Worm (Caenorhabditis elegans) whole organism, L4 larva: ENCODE results near the gene nsph-4.1.
A peak's percentile ranks its signal among the peaks of the same experiment; 100 is the strongest.

ENCODE experiments used
- D1046.2 ChIP-seq: fragments of 200-800 bp; sonication (Bioruptor generic); IDR thresholded peaks from 2 replicates; pipeline ENCODE4 v1.3.6; 2022; ENCODE audit warnings: missing genetic modification characterization, missing compliant biosample characterization
- F10B5.3 ChIP-seq: sonication (generic microtip); optimal IDR thresholded peaks from 2 replicates; lab custom pipeline; 2016; ENCODE audit warnings: mild to moderate bottlenecking, missing genetic modification characterization, missing compliant biosample characterization
- F49E8.2 ChIP-seq: sonication (generic microtip); optimal IDR thresholded peaks from 2 replicates; lab custom pipeline; 2016; ENCODE audit warnings: missing compliant biosample characterization, mild to moderate bottlenecking, missing genetic modification characterization, borderline replicate concordance
- T26A8.4 ChIP-seq: fragments of 200-800 bp; sonication (Bioruptor generic); IDR thresholded peaks from 2 replicates; pipeline ENCODE4 v1.3.6; 2022; ENCODE audit warnings: missing genetic modification characterization, missing compliant biosample characterization
- Y5F2A.4 ChIP-seq: fragments of 200-800 bp; sonication (Bioruptor generic); optimal IDR thresholded peaks from 2 replicates; lab custom pipeline; 2018; ENCODE audit warnings: mild to moderate bottlenecking, missing genetic modification characterization, missing compliant biosample characterization
- Y75B8A.6 ChIP-seq: fragments of 200-800 bp; sonication (Bioruptor generic); IDR thresholded peaks from 2 replicates; pipeline ENCODE4 v1.3.6; 2022; ENCODE audit warnings: missing genetic modification reagents, missing genetic modification characterization, missing compliant biosample characterization
- arid-1 ChIP-seq: fragments of 200-800 bp; sonication (Bioruptor generic); conservative IDR thresholded peaks from 2 replicates; pipeline ENCODE4 v1.3.6; 2022; ENCODE audit warnings: missing genetic modification reagents, missing genetic modification characterization, missing compliant biosample characterization
- ceh-44 ChIP-seq: fragments of 200-800 bp; sonication (Bioruptor generic); IDR thresholded peaks from 2 replicates; pipeline ENCODE4 v1.3.6; 2022; ENCODE audit warnings: missing genetic modification reagents, missing genetic modification characterization, missing compliant biosample characterization
- ceh-62 ChIP-seq: sonication (generic microtip); optimal IDR thresholded peaks from 2 replicates; lab custom pipeline; 2017; ENCODE audit warnings: missing biosample characterization, missing genetic modification characterization
- ceh-82 ChIP-seq: sonication (generic microtip); optimal IDR thresholded peaks from 2 replicates; lab custom pipeline; 2017; ENCODE audit warnings: missing biosample characterization, missing genetic modification characterization
- dmd-6 ChIP-seq: fragments of 200-800 bp; sonication (Bioruptor generic); IDR thresholded peaks from 2 replicates; pipeline ENCODE4 v1.3.6; 2022; ENCODE audit warnings: missing genetic modification reagents, missing genetic modification characterization, missing compliant biosample characterization
- dpl-1 ChIP-seq: fragments of 150-350 bp; optimal IDR thresholded peaks from 2 replicates; lab custom pipeline; 2014; ENCODE audit warnings: missing biosample characterization, missing genetic modification reagents, missing genetic modification characterization
- fkh-10 ChIP-seq: fragments of 150-350 bp; optimal IDR thresholded peaks from 2 replicates; lab custom pipeline; 2014; ENCODE audit warnings: missing biosample characterization, missing genetic modification reagents, missing genetic modification characterization
- hif-1 ChIP-seq, 2 experiments: sonication (generic microtip); optimal IDR thresholded peaks; 2 replicates each; lab custom pipeline; 2016 to 2017; ENCODE audit warnings: missing compliant biosample characterization in 2 of 2, missing genetic modification characterization in 2 of 2, missing genetic modification reagents in 2 of 2, missing genotype in 2 of 2, mild to moderate bottlenecking in 1 of 2
- hlh-30 ChIP-seq: sonication (generic microtip); optimal IDR thresholded peaks from 2 replicates; lab custom pipeline; 2017; ENCODE audit warnings: antibody characterized with exemption, mild to moderate bottlenecking, missing genetic modification characterization, missing compliant biosample characterization; ENCODE audit not compliant: insufficient read depth
- hmg-1.1 ChIP-seq: fragments of 200-800 bp; sonication (Bioruptor generic); IDR thresholded peaks from 2 replicates; pipeline ENCODE4 v1.3.6; 2022; ENCODE audit warnings: missing genetic modification reagents, missing genetic modification characterization, missing compliant biosample characterization
- lin-1 ChIP-seq: fragments of 200-800 bp; sonication (Bioruptor generic); IDR thresholded peaks from 2 replicates; pipeline ENCODE4 v1.3.6; 2022; ENCODE audit warnings: missing genetic modification reagents, missing genetic modification characterization, missing compliant biosample characterization
- lin-15B ChIP-seq: fragments of 150-350 bp; sonication (generic microtip); optimal IDR thresholded peaks from 3 replicates; lab custom pipeline; 2014; ENCODE audit warnings: missing biosample characterization, missing genetic modification characterization
- lin-38 ChIP-seq: fragments of 200-800 bp; sonication (Bioruptor generic); IDR thresholded peaks from 2 replicates; pipeline ENCODE4 v1.3.6; 2022; ENCODE audit warnings: missing genetic modification reagents, missing genetic modification characterization, missing compliant biosample characterization
- lir-3 ChIP-seq: sonication (generic microtip); optimal IDR thresholded peaks from 2 replicates; lab custom pipeline; 2016; ENCODE audit warnings: mild to moderate bottlenecking, missing genetic modification characterization, missing compliant biosample characterization
- madf-5 ChIP-seq, 2 experiments: fragments of 200-800 bp; sonication (Bioruptor generic); IDR thresholded peaks; 2 replicates each; pipeline ENCODE4 v1.3.6; 2022; ENCODE audit warnings: missing compliant biosample characterization in 2 of 2, missing genetic modification characterization in 2 of 2
- mdl-1 ChIP-seq, 2 experiments: fragments of 150-350 bp in 1 of 2; sonication (generic microtip) in 1 of 2; optimal IDR thresholded peaks; 2 replicates each; lab custom pipeline; 2014 to 2017; ENCODE audit warnings: missing biosample characterization in 2 of 2, missing genetic modification characterization in 2 of 2
- mep-1 ChIP-seq: fragments of 150-350 bp; sonication (generic microtip); optimal IDR thresholded peaks from 3 replicates; lab custom pipeline; 2014; ENCODE audit warnings: missing biosample characterization, missing genetic modification characterization
- nhr-102 ChIP-seq: sonication (generic microtip); optimal IDR thresholded peaks from 2 replicates; lab custom pipeline; 2016; ENCODE audit warnings: mild to moderate bottlenecking, missing genetic modification characterization, moderate library complexity, missing compliant biosample characterization
- nhr-11 ChIP-seq: fragments of 150-350 bp; optimal IDR thresholded peaks from 2 replicates; lab custom pipeline; 2014; ENCODE audit warnings: missing biosample characterization, missing genetic modification characterization
- nhr-237 ChIP-seq: sonication (generic microtip); optimal IDR thresholded peaks from 2 replicates; lab custom pipeline; 2017; ENCODE audit warnings: missing biosample characterization, missing genetic modification characterization
- nhr-25 ChIP-seq: sonication (generic microtip); optimal IDR thresholded peaks from 2 replicates; lab custom pipeline; 2017; ENCODE audit warnings: missing genetic modification characterization, mild to moderate bottlenecking, missing compliant biosample characterization, antibody characterized with exemption, moderate library complexity, borderline replicate concordance; ENCODE audit not compliant: insufficient read depth
- nhr-28 ChIP-seq: fragments of 150-350 bp; optimal IDR thresholded peaks from 2 replicates; lab custom pipeline; 2014; ENCODE audit warnings: missing biosample characterization, missing genetic modification characterization
- skn-1 ChIP-seq: fragments of 150-350 bp; optimal IDR thresholded peaks from 2 replicates; lab custom pipeline; 2014; ENCODE audit warnings: missing biosample characterization, missing genetic modification characterization
- snpc-1.2 ChIP-seq: fragments of 200-800 bp; sonication (Bioruptor generic); IDR thresholded peaks from 2 replicates; pipeline ENCODE4 v1.3.6; 2022; ENCODE audit warnings: missing genetic modification reagents, missing genetic modification characterization, missing compliant biosample characterization
- snpc-4 ChIP-seq: fragments of 150-350 bp; optimal IDR thresholded peaks from 2 replicates; lab custom pipeline; 2014; ENCODE audit warnings: missing biosample characterization, missing genetic modification characterization
- spr-1 ChIP-seq: sonication (generic microtip); optimal IDR thresholded peaks from 2 replicates; lab custom pipeline; 2016; ENCODE audit warnings: mild to moderate bottlenecking, missing genetic modification characterization, missing compliant biosample characterization
- tag-97 ChIP-seq: fragments of 200-800 bp; sonication (Bioruptor generic); IDR thresholded peaks from 2 replicates; pipeline ENCODE4 v1.3.6; 2022; ENCODE audit warnings: missing genetic modification characterization, missing compliant biosample characterization
- tra-1 ChIP-seq: fragments of 200-800 bp; sonication (Bioruptor generic); IDR thresholded peaks from 2 replicates; pipeline ENCODE4 v1.3.6; 2022; ENCODE audit warnings: missing genetic modification reagents, missing genetic modification characterization, missing compliant biosample characterization
- unc-39 ChIP-seq: sonication (generic microtip); optimal IDR thresholded peaks from 2 replicates; lab custom pipeline; 2017; ENCODE audit warnings: missing biosample characterization, missing genetic modification characterization
- vab-7 ChIP-seq: fragments of 200-800 bp; sonication (Bioruptor generic); IDR thresholded peaks from 2 replicates; pipeline ENCODE4 v1.3.6; 2022; ENCODE audit warnings: missing genetic modification reagents, missing genetic modification characterization, missing compliant biosample characterization
- zag-1 ChIP-seq: fragments of 150-350 bp; optimal IDR thresholded peaks from 2 replicates; lab custom pipeline; 2014; ENCODE audit warnings: missing biosample characterization, missing genetic modification characterization
- ztf-11 ChIP-seq: fragments of 150-350 bp; optimal IDR thresholded peaks from 2 replicates; lab custom pipeline; 2014; ENCODE audit warnings: missing biosample characterization, missing genetic modification characterization

Gene nsph-4.1

DNA sequence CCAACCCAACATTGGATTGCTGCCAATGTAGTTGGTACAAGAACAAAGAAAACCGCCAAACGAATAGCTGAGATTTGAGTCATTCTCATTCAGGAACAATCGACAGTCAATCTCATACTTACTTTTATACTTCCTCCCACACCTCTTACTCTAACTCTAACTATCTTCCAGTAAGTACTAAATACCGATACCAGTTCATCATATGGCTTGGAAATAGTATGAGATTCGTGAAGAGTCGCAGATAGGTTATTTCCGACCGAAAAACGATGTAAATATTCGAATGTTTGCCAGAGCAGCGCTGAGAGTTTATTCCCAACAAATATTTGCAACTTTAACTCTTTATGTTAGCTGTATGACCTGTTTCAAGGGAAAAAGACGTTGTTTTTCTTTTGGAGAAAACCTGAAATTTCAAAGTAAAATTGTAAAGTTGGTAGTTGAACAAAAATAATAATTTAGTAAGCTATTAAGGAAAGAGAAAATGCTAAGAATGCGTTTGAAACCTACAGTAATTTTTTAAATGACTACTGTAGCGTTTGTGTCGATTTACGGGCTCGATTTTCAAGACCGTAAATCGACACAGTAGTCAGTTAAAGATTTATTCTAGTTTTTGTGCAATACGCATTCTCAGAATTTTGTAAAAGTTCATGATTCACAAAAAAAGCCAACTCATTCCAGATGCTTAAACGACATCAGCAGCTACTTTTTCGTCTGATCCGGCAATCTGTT is 40.0 kb upstream of the nsph-4.1 start, which contains the start of the genes W03F8.6 and mtrf-1L:
Gene W03F8.6, minus strand, starts transcription at position 101 of the 726 bp plus-strand sequence.
Gene mtrf-1L, plus strand, starts transcription at position 676 of the 726 bp plus-strand sequence.
- TF ChIP-seq dmd-6 (GFP tag; lab: Robert Waterston, UW) (no peak), F10B5.3 (tag; lab: Kevin White, UChicago) (no peak), nhr-11 (tag; lab: Kevin White, UChicago) (no peak), fkh-10 (GFP tag; lab: Kevin White, UChicago) (no peak), hlh-30 (tag; lab: Kevin White, UChicago) (no peak), ceh-62 (tag; lab: Kevin White, UChicago) (no peak), T26A8.4 (no peak), snpc-4 (tag; lab: Kevin White, UChicago) (no peak), arid-1 (GFP tag; lab: Robert Waterston, UW) (no peak), lin-38 (GFP tag; lab: Robert Waterston, UW) (no peak), mep-1 (tag; lab: Kevin White, UChicago) (no peak), hmg-1.1 (GFP tag; lab: Robert Waterston, UW) (no peak), skn-1 (tag; lab: Kevin White, UChicago) (no peak), mdl-1 (tag; optimal IDR thresholded peaks at IDR 0.05; lab: Kevin White, UChicago) (no peak), unc-39 (no peak), tra-1 (GFP tag; lab: Robert Waterston, UW) (no peak), spr-1 (tag; lab: Kevin White, UChicago) (no peak), ceh-44 (GFP tag; lab: Robert Waterston, UW) (no peak)

DNA sequence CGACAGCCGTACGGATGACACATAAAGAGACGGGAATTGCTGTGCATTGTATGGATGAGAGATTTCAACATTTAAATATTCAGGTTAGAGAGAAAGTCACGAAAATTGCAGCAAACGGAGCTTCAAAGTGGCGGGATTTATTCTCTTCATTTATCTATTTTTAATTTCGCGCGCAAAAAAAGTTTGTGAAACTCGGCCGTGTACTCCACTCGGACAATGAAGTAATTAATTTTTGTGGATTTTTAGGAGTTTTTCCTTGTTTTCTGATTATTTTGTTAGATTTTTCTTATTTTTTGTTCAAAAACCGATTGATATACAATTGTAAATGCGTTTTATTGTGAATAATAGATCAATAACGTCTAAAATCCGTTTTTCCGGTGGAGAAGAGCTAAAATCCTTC is 38.6 kb upstream of the nsph-4.1 start:
- TF ChIP-seq F49E8.2 (tag; lab: Kevin White, UChicago) (peak; percentile 13), hif-1 (tag; optimal IDR thresholded peaks at IDR 0.05; lab: Kevin White, UChicago) (no peak), lin-1 (GFP tag; lab: Robert Waterston, UW) (no peak), snpc-1.2 (peak; percentile 36; the same call in 1 of the 2 replicates), dpl-1 (GFP tag; lab: Kevin White, UChicago) (peak; percentile 84), lin-38 (GFP tag; lab: Robert Waterston, UW) (peak; percentile 49), lir-3 (tag; lab: Kevin White, UChicago) (no peak)
- TF ChIP-seq, all 104 proteins: peak for 4

DNA sequence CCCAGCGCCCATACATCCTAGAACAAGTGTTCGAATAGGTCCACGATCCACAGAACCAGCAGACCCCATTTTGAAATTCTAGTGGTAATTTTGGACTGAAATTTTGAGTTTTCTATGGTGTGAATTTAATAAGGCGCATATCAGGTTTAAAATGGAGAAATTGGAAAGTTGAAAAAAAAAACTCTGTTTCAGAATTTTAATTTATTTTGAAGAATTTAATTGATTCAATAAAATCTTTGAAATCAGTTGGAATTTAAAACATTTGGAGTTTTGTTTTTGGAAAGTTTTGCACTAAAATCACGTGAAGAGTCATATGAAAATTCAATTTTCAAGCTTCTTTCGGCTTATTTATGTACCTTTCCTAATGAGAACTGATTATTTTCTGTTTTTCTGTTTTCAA is 31.1 kb upstream of the nsph-4.1 start, which contains the start of gene gpa-18:
Gene gpa-18, minus strand, starts transcription at position 101 of the 400 bp plus-strand sequence.
- no peak for TF ChIP-seq nhr-237
- no peak for TF ChIP-seq nhr-11 (tag; lab: Kevin White, UChicago)
- no peak for TF ChIP-seq Y75B8A.6
- no peak for TF ChIP-seq lir-3 (tag; lab: Kevin White, UChicago)
- no peak for TF ChIP-seq lin-15B
- TF ChIP-seq ceh-82 (tag; lab: Kevin White, UChicago), result no peak
- no peak for TF ChIP-seq tra-1 (GFP tag; lab: Robert Waterston, UW)
- no peak for TF ChIP-seq nhr-28 (tag; lab: Kevin White, UChicago)
- TF ChIP-seq Y5F2A.4, result no peak
- no peak for TF ChIP-seq nhr-102 (tag; lab: Kevin White, UChicago)
- TF ChIP-seq D1046.2 (GFP tag; lab: Robert Waterston, UW), result no peak

DNA sequence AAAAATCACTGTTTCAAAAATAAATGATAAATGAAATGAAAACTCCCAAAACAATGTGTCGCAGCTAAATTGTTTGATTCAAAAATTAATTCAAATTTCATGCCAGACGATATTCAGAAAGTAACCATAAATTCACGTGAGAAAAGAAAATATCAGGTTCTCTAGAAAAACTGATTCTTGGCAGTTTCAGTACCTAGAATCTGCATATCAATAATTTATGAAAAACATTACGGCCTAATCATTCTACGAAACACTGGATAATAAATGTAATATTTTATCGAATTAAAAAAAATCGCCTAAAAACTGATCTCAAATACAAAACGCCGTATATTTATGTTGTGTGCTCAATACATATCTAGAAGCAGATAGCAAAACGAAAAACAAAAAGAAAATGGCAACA is 25.8 kb upstream of the nsph-4.1 start:
- TF ChIP-seq tag-97 (GFP tag; lab: Robert Waterston, UW) (no peak), nhr-11 (tag; lab: Kevin White, UChicago) (peak; percentile 43), nhr-25 (tag; lab: Kevin White, UChicago) (no peak), madf-5 (GFP tag; IDR thresholded peaks at IDR 0.05; lab: Robert Waterston, UW) (no peak), zag-1 (tag; lab: Kevin White, UChicago) (no peak), vab-7 (no peak), ztf-11 (tag; lab: Kevin White, UChicago) (no peak)
